Worm (Caenorhabditis elegans) whole organism, L2 larva: ENCODE data around the gene clec-47.

Experiments
- C34F6.9 ChIP-seq: fragments of 150-350 bp; optimal IDR thresholded peaks from 2 replicates; lab custom pipeline; 2014; ENCODE audit warnings: missing biosample characterization, missing genetic modification characterization
- F13H6.1 ChIP-seq: sonication (generic microtip); optimal IDR thresholded peaks from 2 replicates; lab custom pipeline; 2016; ENCODE audit warnings: missing genetic modification characterization, missing compliant biosample characterization
- R02D3.7 ChIP-seq: fragments of 150-350 bp; optimal IDR thresholded peaks from 2 replicates; lab custom pipeline; 2014; ENCODE audit warnings: missing biosample characterization, missing genetic modification characterization
- Y55F3AM.14 ChIP-seq: fragments of 200-800 bp; sonication (Bioruptor generic); optimal IDR thresholded peaks from 2 replicates; lab custom pipeline; 2018; ENCODE audit warnings: mild to moderate bottlenecking, missing genetic modification characterization, missing compliant biosample characterization
- ZK546.5 ChIP-seq: sonication (generic microtip); optimal IDR thresholded peaks from 2 replicates; lab custom pipeline; 2017; ENCODE audit warnings: missing biosample characterization, missing genetic modification characterization
- alr-1 ChIP-seq: fragments of 150-350 bp; optimal IDR thresholded peaks from 2 replicates; lab custom pipeline; 2014; ENCODE audit warnings: missing biosample characterization, missing genetic modification characterization
- aly-2 ChIP-seq: fragments of 150-350 bp; optimal IDR thresholded peaks from 2 replicates; lab custom pipeline; 2014; ENCODE audit warnings: missing biosample characterization, missing genetic modification characterization
- ama-1 ChIP-seq: fragments of 150-350 bp; optimal IDR thresholded peaks from 2 replicates; lab custom pipeline; 2018; ENCODE audit warnings: inconsistent platforms
- blmp-1 ChIP-seq: sonication (generic microtip); optimal IDR thresholded peaks from 2 replicates; lab custom pipeline; 2017; ENCODE audit warnings: missing genetic modification characterization, mild to moderate bottlenecking, missing compliant biosample characterization, antibody characterized with exemption, moderate library complexity; ENCODE audit not compliant: insufficient read depth
- ceh-16 ChIP-seq: fragments of 150-350 bp; optimal IDR thresholded peaks from 2 replicates; lab custom pipeline; 2014; ENCODE audit warnings: missing biosample characterization, missing genetic modification characterization
- ceh-82 ChIP-seq: fragments of 150-350 bp; optimal IDR thresholded peaks from 2 replicates; lab custom pipeline; 2014; ENCODE audit warnings: missing biosample characterization, missing genetic modification characterization
- crh-2 ChIP-seq: sonication (generic microtip); optimal IDR thresholded peaks from 2 replicates; lab custom pipeline; 2017; ENCODE audit warnings: missing biosample characterization, missing genetic modification characterization
- dmd-4 ChIP-seq: sonication (generic microtip); optimal IDR thresholded peaks from 2 replicates; lab custom pipeline; 2017; ENCODE audit warnings: missing biosample characterization, missing genetic modification characterization
- egl-27 ChIP-seq: sonication (generic microtip); optimal IDR thresholded peaks from 3 replicates; lab custom pipeline; 2017; ENCODE audit warnings: missing biosample characterization, missing genetic modification reagents, missing genetic modification characterization
- elt-1 ChIP-seq: fragments of 150-350 bp; optimal IDR thresholded peaks from 2 replicates; lab custom pipeline; 2014; ENCODE audit warnings: missing biosample characterization, missing genetic modification characterization
- elt-3 ChIP-seq: sonication (generic microtip); optimal IDR thresholded peaks from 2 replicates; lab custom pipeline; 2017; ENCODE audit warnings: missing biosample characterization, missing genetic modification characterization
- fos-1 ChIP-seq: fragments of 150-350 bp; optimal IDR thresholded peaks from 2 replicates; lab custom pipeline; 2014; ENCODE audit warnings: missing biosample characterization, missing genetic modification characterization
- gmeb-1 ChIP-seq: fragments of 150-350 bp; optimal IDR thresholded peaks from 2 replicates; lab custom pipeline; 2014; ENCODE audit warnings: missing biosample characterization, missing genetic modification characterization
- lin-11 ChIP-seq: fragments of 150-350 bp; sonication (generic microtip); optimal IDR thresholded peaks from 2 replicates; lab custom pipeline; 2014; ENCODE audit warnings: missing biosample characterization, missing genetic modification characterization, inconsistent platforms, mixed read lengths
- lin-13 ChIP-seq: fragments of 150-350 bp; optimal IDR thresholded peaks from 2 replicates; lab custom pipeline; 2014; ENCODE audit warnings: missing biosample characterization, missing genetic modification reagents, missing genetic modification characterization
- lin-39 ChIP-seq: fragments of 150-350 bp; optimal IDR thresholded peaks from 2 replicates; lab custom pipeline; 2014; ENCODE audit warnings: missing biosample characterization, missing genetic modification reagents, missing genetic modification characterization
- lsy-2 ChIP-seq, 2 experiments: fragments of 150-350 bp in 1 of 2; sonication (generic microtip) in 1 of 2; optimal IDR thresholded peaks; 2 replicates each; lab custom pipeline; 2014 to 2017; ENCODE audit warnings: missing biosample characterization in 2 of 2, missing genetic modification characterization in 2 of 2
- mab-5 ChIP-seq: fragments of 150-350 bp; optimal IDR thresholded peaks from 2 replicates; lab custom pipeline; 2014; ENCODE audit warnings: missing biosample characterization, missing genetic modification characterization
- mbf-1 ChIP-seq: sonication (generic microtip); optimal IDR thresholded peaks from 2 replicates; lab custom pipeline; 2017; ENCODE audit warnings: missing biosample characterization, missing genetic modification characterization
- mdl-1 ChIP-seq, 2 experiments: fragments of 150-350 bp in 1 of 2; sonication (generic microtip) in 1 of 2; optimal IDR thresholded peaks; 2 replicates each; lab custom pipeline; 2017; ENCODE audit warnings: missing biosample characterization in 2 of 2, missing genetic modification characterization in 2 of 2
- nhr-10 ChIP-seq: sonication (generic microtip); optimal IDR thresholded peaks from 2 replicates; lab custom pipeline; 2017; ENCODE audit warnings: missing biosample characterization, missing genetic modification characterization
- nhr-11 ChIP-seq: fragments of 150-350 bp; optimal IDR thresholded peaks from 2 replicates; lab custom pipeline; 2014; ENCODE audit warnings: missing biosample characterization, missing genetic modification characterization
- nhr-12 ChIP-seq: fragments of 150-350 bp; optimal IDR thresholded peaks from 2 replicates; lab custom pipeline; 2014; ENCODE audit warnings: missing biosample characterization, missing genetic modification characterization
- nhr-129 ChIP-seq: fragments of 150-350 bp; optimal IDR thresholded peaks from 2 replicates; lab custom pipeline; 2014; ENCODE audit warnings: missing biosample characterization, missing genetic modification characterization
- nhr-21 ChIP-seq: fragments of 150-350 bp; optimal IDR thresholded peaks from 2 replicates; lab custom pipeline; 2014; ENCODE audit warnings: missing biosample characterization, missing genetic modification characterization
- nhr-23 ChIP-seq: fragments of 150-350 bp; optimal IDR thresholded peaks from 2 replicates; lab custom pipeline; 2014; ENCODE audit warnings: missing biosample characterization, missing genetic modification reagents, missing genetic modification characterization
- nhr-237 ChIP-seq: fragments of 150-350 bp; optimal IDR thresholded peaks from 2 replicates; lab custom pipeline; 2014; ENCODE audit warnings: missing biosample characterization, missing genetic modification characterization
- nhr-25 ChIP-seq: fragments of 150-350 bp; sonication (generic microtip); optimal IDR thresholded peaks from 3 replicates; lab custom pipeline; 2014; ENCODE audit warnings: missing biosample characterization, missing genetic modification characterization
- nhr-6 ChIP-seq: fragments of 150-350 bp; optimal IDR thresholded peaks from 2 replicates; lab custom pipeline; 2014; ENCODE audit warnings: missing biosample characterization, missing genetic modification characterization
- nhr-77 ChIP-seq: fragments of 150-350 bp; optimal IDR thresholded peaks from 2 replicates; lab custom pipeline; 2014; ENCODE audit warnings: missing biosample characterization, missing genetic modification characterization
- peb-1 ChIP-seq: fragments of 150-350 bp; optimal IDR thresholded peaks from 2 replicates; lab custom pipeline; 2014; ENCODE audit warnings: missing biosample characterization, missing genetic modification characterization
- sem-4 ChIP-seq: fragments of 150-350 bp; optimal IDR thresholded peaks from 2 replicates; lab custom pipeline; 2014; ENCODE audit warnings: missing biosample characterization, missing genetic modification reagents, missing genetic modification characterization
- skn-1 ChIP-seq: sonication (generic microtip); optimal IDR thresholded peaks from 2 replicates; lab custom pipeline; 2017; ENCODE audit warnings: missing biosample characterization, missing genetic modification characterization
- sma-3 ChIP-seq: sonication (generic microtip); optimal IDR thresholded peaks from 2 replicates; lab custom pipeline; 2016; ENCODE audit warnings: missing genetic modification reagents, missing genetic modification characterization, missing compliant biosample characterization
- sma-9 ChIP-seq, 2 experiments: fragments of 150-350 bp in 1 of 2; sonication (generic microtip) in 1 of 2; optimal IDR thresholded peaks; 2 replicates each; lab custom pipeline; 2014 to 2016; ENCODE audit warnings: missing genetic modification characterization in 2 of 2, mild to moderate bottlenecking in 1 of 2, missing biosample characterization in 1 of 2, missing compliant biosample characterization in 1 of 2, missing genetic modification reagents in 1 of 2, moderate library complexity in 1 of 2
- snpc-4 ChIP-seq: fragments of 150-350 bp; optimal IDR thresholded peaks from 2 replicates; lab custom pipeline; 2014; ENCODE audit warnings: missing biosample characterization, missing genetic modification characterization
- unc-39 ChIP-seq: fragments of 150-350 bp; optimal IDR thresholded peaks from 2 replicates; lab custom pipeline; 2014; ENCODE audit warnings: missing biosample characterization, missing genetic modification characterization
- unc-55 ChIP-seq: fragments of 150-350 bp; sonication (generic microtip); optimal IDR thresholded peaks from 3 replicates; lab custom pipeline; 2014; ENCODE audit warnings: missing biosample characterization, missing genetic modification reagents, missing genetic modification characterization
- unc-62 ChIP-seq: fragments of 150-350 bp; optimal IDR thresholded peaks from 2 replicates; lab custom pipeline; 2014; ENCODE audit warnings: missing biosample characterization, missing genetic modification reagents, missing genetic modification characterization
- zag-1 ChIP-seq: fragments of 150-350 bp; optimal IDR thresholded peaks from 2 replicates; lab custom pipeline; 2014; ENCODE audit warnings: missing biosample characterization, missing genetic modification characterization
- ztf-1 ChIP-seq: fragments of 200-800 bp; sonication (Bioruptor generic); conservative IDR thresholded peaks from 2 replicates; pipeline ENCODE4 v1.3.6; 2022; ENCODE audit warnings: missing genetic modification characterization, missing compliant biosample characterization
- ztf-11 ChIP-seq: sonication (generic microtip); optimal IDR thresholded peaks from 2 replicates; lab custom pipeline; 2017; ENCODE audit warnings: missing biosample characterization, missing genetic modification characterization
- ztf-4 ChIP-seq: fragments of 150-350 bp; optimal IDR thresholded peaks from 2 replicates; lab custom pipeline; 2014; ENCODE audit warnings: missing biosample characterization, missing genetic modification characterization

clec-47 gene

DNA sequence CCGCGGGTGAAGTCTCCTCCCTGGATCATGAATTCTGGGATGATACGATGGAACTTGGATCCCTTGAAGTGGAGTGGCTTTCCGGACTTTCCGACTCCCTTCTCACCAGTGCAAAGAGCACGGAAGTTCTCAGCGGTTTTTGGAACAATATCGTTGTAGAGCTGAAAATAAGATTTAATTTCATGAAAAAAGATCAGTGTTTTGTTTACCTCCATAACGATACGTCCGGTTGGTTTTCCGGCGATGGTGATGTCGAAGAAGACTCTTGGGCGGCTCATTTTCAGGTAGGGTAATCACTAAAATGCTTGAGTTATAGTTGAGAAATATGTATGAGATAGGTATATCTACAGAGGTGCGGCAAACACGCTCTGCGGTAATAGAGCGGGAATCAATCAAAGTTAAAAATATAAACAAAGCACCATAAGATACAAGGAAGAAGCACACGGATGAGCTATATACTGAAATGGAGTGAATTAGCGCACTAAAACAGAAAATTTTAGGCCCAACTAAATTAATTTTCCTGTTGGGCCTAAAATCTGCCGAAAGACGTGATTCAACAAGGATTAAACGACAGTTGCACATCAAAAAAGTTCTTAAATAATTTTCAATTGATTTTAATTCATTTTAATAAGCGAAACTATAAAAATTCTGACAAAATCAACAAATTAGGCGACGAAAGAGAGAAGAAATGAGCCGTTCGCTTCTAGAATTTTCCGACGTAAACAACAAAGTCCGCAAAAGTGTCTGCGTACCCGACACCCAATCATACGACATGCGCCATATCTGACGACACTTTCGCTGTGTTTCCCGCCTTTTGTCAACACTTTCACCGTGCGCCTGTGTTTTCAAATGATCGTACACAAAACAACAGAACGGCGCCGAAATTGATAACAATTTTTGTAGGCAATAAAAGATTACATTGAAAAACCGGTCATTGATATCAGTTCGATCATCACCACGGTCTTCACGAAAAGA, 11.8 kb downstream of the clec-47 start, which contains the start of the genes cyn-7 and bath-36 (continued):
- TF ChIP-seq egl-27 (tag; lab: Kevin White, UChicago), result peak; percentile 70

DNA sequence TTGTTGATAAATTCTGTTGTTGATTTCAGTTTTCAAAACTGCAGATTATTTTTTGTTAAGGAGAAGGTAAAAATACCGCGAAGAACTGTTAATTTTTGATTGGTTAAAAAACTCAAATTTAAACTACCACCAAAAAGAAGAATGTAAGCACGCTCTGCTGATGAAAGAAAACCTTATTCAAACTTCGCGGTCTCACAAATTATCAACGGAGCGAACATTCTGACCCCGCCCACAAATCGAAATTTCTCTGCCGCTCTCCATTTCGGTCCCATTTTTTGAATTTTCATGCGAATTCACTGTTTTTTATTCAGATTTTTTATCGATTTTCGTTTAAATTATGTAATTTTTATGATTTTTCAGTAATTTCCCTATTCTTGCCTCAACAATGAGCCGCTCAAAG, 14.0 kb downstream of the clec-47 start, which contains the start of gene cyn-3:
cyn-3 (plus strand) TSS at position 361 of the 400 bp plus-strand sequence.
- TF ChIP-seq nhr-25 (tag; lab: Kevin White, UChicago) (peak; percentile 93), nhr-77 (tag; lab: Kevin White, UChicago) (peak; percentile 54), nhr-237 (tag; lab: Kevin White, UChicago) (no peak), lin-39 (tag; lab: Kevin White, UChicago) (no peak), nhr-129 (tag; lab: Kevin White, UChicago) (peak; percentile 89), mbf-1 (tag; lab: Kevin White, UChicago) (no peak), fos-1 (tag; lab: Kevin White, UChicago) (peak; percentile 76), ztf-11 (tag; lab: Kevin White, UChicago) (no peak), alr-1 (tag; lab: Kevin White, UChicago) (no peak), ama-1 (peak; percentile 85), ZK546.5 (peak; percentile 30), lin-13 (GFP tag; lab: Kevin White, UChicago) (peak; percentile 93), nhr-10 (tag; lab: Kevin White, UChicago) (no peak), ztf-1 (GFP tag; lab: Robert Waterston, UW) (no peak), lsy-2 (tag; optimal IDR thresholded peaks at IDR 0.05; lab: Kevin White, UChicago) (peak; percentile 82 to 93), nhr-23 (no peak), Y55F3AM.14 (GFP tag; lab: Kevin White, UChicago) (no peak), nhr-21 (tag; lab: Kevin White, UChicago) (peak; percentile 85), ceh-16 (peak; percentile 59), elt-1 (tag; lab: Kevin White, UChicago) (no peak), lin-11 (tag; lab: Kevin White, UChicago) (peak; percentile 91), unc-62 (GFP tag; lab: Kevin White, UChicago) (no peak), ztf-4 (tag; lab: Kevin White, UChicago) (peak; percentile 73), elt-3 (no peak), mab-5 (tag; lab: Kevin White, UChicago) (peak; percentile 81), nhr-12 (no peak), nhr-6 (tag; lab: Kevin White, UChicago) (no peak), crh-2 (peak; percentile 96), F13H6.1 (tag; lab: Kevin White, UChicago) (peak; percentile 85), gmeb-1 (peak; percentile 99), unc-39 (tag; lab: Kevin White, UChicago) (no peak), R02D3.7 (tag; lab: Kevin White, UChicago) (peak; percentile 41), ceh-82 (tag; lab: Kevin White, UChicago) (peak; percentile 38), sma-3 (GFP tag; lab: Kevin White, UChicago) (peak; percentile 87), zag-1 (tag; lab: Kevin White, UChicago) (peak; percentile 46), aly-2 (tag; lab: Kevin White, UChicago) (no peak), peb-1 (no peak), C34F6.9 (tag; lab: Kevin White, UChicago) (peak; percentile 93), dmd-4 (tag; lab: Kevin White, UChicago) (no peak), egl-27 (tag; lab: Kevin White, UChicago) (peak; percentile 31), sma-9 (GFP tag; optimal IDR thresholded peaks at IDR 0.05; lab: Kevin White, UChicago) (peak; percentile 90), sma-9 (tag; optimal IDR thresholded peaks at IDR 0.05; lab: Kevin White, UChicago) (no peak), mdl-1 (tag; optimal IDR thresholded peaks at IDR 0.05; lab: Kevin White, UChicago) (no peak), snpc-4 (tag; lab: Kevin White, UChicago) (peak; percentile 87), skn-1 (tag; lab: Kevin White, UChicago) (no peak), sem-4 (tag; lab: Kevin White, UChicago) (peak; percentile 92), nhr-11 (tag; lab: Kevin White, UChicago) (no peak), unc-55 (GFP tag; lab: Kevin White, UChicago) (peak; percentile 97), blmp-1 (peak; percentile 78)
